Worm (Caenorhabditis elegans) whole organism, early embryonic: ENCODE data around the gene C52E2.4.
"Not testable (repeated sequence)": the region's sequence is repeated elsewhere in the genome, so short reads cannot be mapped to it uniquely, and the experiment has no call there.

ENCODE experiments used
- B0310.2 ChIP-seq: sonication (generic microtip); optimal IDR thresholded peaks from 2 replicates; lab custom pipeline; 2016; ENCODE audit warnings: mild to moderate bottlenecking, missing genetic modification characterization, missing compliant biosample characterization
- F13C5.2 ChIP-seq: sonication (generic microtip); optimal IDR thresholded peaks from 2 replicates; lab custom pipeline; 2017; ENCODE audit warnings: mild to moderate bottlenecking, missing genetic modification characterization, inconsistent platforms, missing compliant biosample characterization
- aly-1 ChIP-seq: sonication (generic microtip); optimal IDR thresholded peaks from 2 replicates; lab custom pipeline; 2016; ENCODE audit warnings: missing genetic modification characterization, missing compliant biosample characterization
- ama-1 ChIP-seq: fragments of 150-350 bp; optimal IDR thresholded peaks from 2 replicates; lab custom pipeline; 2014
- ceh-13 ChIP-seq: fragments of 200-800 bp; sonication (Bioruptor generic); optimal IDR thresholded peaks from 2 replicates; lab custom pipeline; 2018; ENCODE audit warnings: mild to moderate bottlenecking, missing genetic modification characterization, missing compliant biosample characterization
- ceh-36 ChIP-seq: sonication (generic microtip); optimal IDR thresholded peaks from 2 replicates; lab custom pipeline; 2016; ENCODE audit warnings: missing genetic modification characterization, inconsistent platforms, missing compliant biosample characterization
- ets-7 ChIP-seq: sonication (generic microtip); optimal IDR thresholded peaks from 2 replicates; lab custom pipeline; 2016; ENCODE audit warnings: missing genotype, missing genetic modification characterization, missing compliant biosample characterization
- flt-1 ChIP-seq: fragments of 200-800 bp; sonication (Bioruptor generic); IDR thresholded peaks from 2 replicates; pipeline ENCODE4 v1.3.6; 2022; ENCODE audit warnings: missing genetic modification characterization, missing compliant biosample characterization
- hmbx-1 ChIP-seq: sonication (generic microtip); optimal IDR thresholded peaks from 2 replicates; lab custom pipeline; 2016; ENCODE audit warnings: mild to moderate bottlenecking, missing genetic modification characterization, missing compliant biosample characterization
- hmg-4 ChIP-seq: fragments of 200-800 bp; sonication (Bioruptor generic); optimal IDR thresholded peaks from 2 replicates; lab custom pipeline; 2018; ENCODE audit warnings: mild to moderate bottlenecking, missing genetic modification characterization, missing compliant biosample characterization
- hnd-1 ChIP-seq: sonication (generic microtip); optimal IDR thresholded peaks from 2 replicates; lab custom pipeline; 2016; ENCODE audit warnings: missing genetic modification characterization, missing compliant biosample characterization
- pes-1 ChIP-seq: fragments of 200-800 bp; sonication (Bioruptor generic); IDR thresholded peaks from 2 replicates; pipeline ENCODE4 v1.3.6; 2022; ENCODE audit warnings: missing genetic modification reagents, missing genetic modification characterization, missing compliant biosample characterization
- scrt-1 ChIP-seq: fragments of 200-800 bp; sonication (Bioruptor generic); IDR thresholded peaks from 2 replicates; pipeline ENCODE4 v1.3.6; 2022; ENCODE audit warnings: missing genetic modification characterization, missing compliant biosample characterization
- sea-1 ChIP-seq: fragments of 200-800 bp; sonication (Bioruptor generic); conservative IDR thresholded peaks from 2 replicates; pipeline ENCODE4 v1.3.6; 2022; ENCODE audit warnings: missing genetic modification characterization, missing compliant biosample characterization
- tbx-11 ChIP-seq: fragments of 200-800 bp; sonication (Bioruptor generic); IDR thresholded peaks from 2 replicates; pipeline ENCODE4 v1.3.6; 2022; ENCODE audit warnings: missing genetic modification characterization, missing compliant biosample characterization
- tbx-37 ChIP-seq: fragments of 200-800 bp; sonication (Bioruptor generic); conservative IDR thresholded peaks from 2 replicates; pipeline ENCODE4 v1.3.6; 2022; ENCODE audit warnings: missing genetic modification reagents, missing genetic modification characterization, missing compliant biosample characterization
- tra-4 ChIP-seq: sonication (generic microtip); optimal IDR thresholded peaks from 2 replicates; lab custom pipeline; 2017; ENCODE audit warnings: missing genetic modification characterization, missing compliant biosample characterization

C52E2.4 gene

ce11 chrII:1820774-1821173 is 22.2 kb upstream of the C52E2.4 start, which contains the start of gene fbxa-3:
Gene fbxa-3 (minus strand): TSS chrII:1820874.
- TF ChIP-seq ceh-13 (no peak), hmbx-1 (tag; lab: Kevin White, UChicago) (no peak), ets-7 (tag; lab: Kevin White, UChicago) (no peak), hnd-1 (tag; lab: Kevin White, UChicago) (no peak), ceh-36 (tag; lab: Kevin White, UChicago) (no peak), ama-1 (lab: Kevin White, UChicago) (no peak), tbx-11 (no peak), sea-1 (GFP tag; lab: Robert Waterston, UW) (no peak), pes-1 (GFP tag; lab: Robert Waterston, UW) (no peak), hmg-4 (GFP tag; lab: Kevin White, UChicago) (no peak), tra-4 (tag; lab: Kevin White, UChicago) (no peak), F13C5.2 (tag; lab: Kevin White, UChicago) (no peak), B0310.2 (tag; lab: Kevin White, UChicago) (no peak), tbx-37 (GFP tag; lab: Robert Waterston, UW) (no peak), scrt-1 (GFP tag; lab: Robert Waterston, UW) (no peak), flt-1 (GFP tag; lab: Robert Waterston, UW) (no peak), aly-1 (tag; lab: Kevin White, UChicago) (no peak)

ce11 chrII:1824329-1824728 is 18.6 kb upstream of the C52E2.4 start, which contains the start of gene math-41:
Gene math-41 (plus strand): TSS chrII:1824629.
- not testable (repeated sequence) for TF ChIP-seq scrt-1 (GFP tag; lab: Robert Waterston, UW); hmg-4 (GFP tag; lab: Kevin White, UChicago); flt-1 (GFP tag; lab: Robert Waterston, UW)

ce11 chrII:1830182-1830682 is 12.7 kb upstream of the C52E2.4 start, which contains the start of gene math-40:
Gene math-40 (plus strand): TSS chrII:1830632.
- TF ChIP-seq pes-1 (GFP tag; lab: Robert Waterston, UW) (no peak), hnd-1 (tag; lab: Kevin White, UChicago) (no peak), tbx-37 (GFP tag; lab: Robert Waterston, UW) (no peak), aly-1 (tag; lab: Kevin White, UChicago) (no peak), hmg-4 (GFP tag; lab: Kevin White, UChicago) (no peak), flt-1 (GFP tag; lab: Robert Waterston, UW) (no peak)

- TF ChIP-seq tra-4 (tag; lab: Kevin White, UChicago) (no peak), ceh-13 (no peak), sea-1 (GFP tag; lab: Robert Waterston, UW) (no peak), B0310.2 (tag; lab: Kevin White, UChicago) (no peak), ets-7 (tag; lab: Kevin White, UChicago) (no peak), scrt-1 (GFP tag; lab: Robert Waterston, UW) (no peak)
Measured at ce11 chrII:1831883-1832388, 11.0 kb upstream of the C52E2.4 start, which contains the start of gene math-39. Gene math-39 (plus strand): TSS chrII:1832338.

ce11 chrII:1836204-1836603 is 6.7 kb upstream of the C52E2.4 start, which contains the start of gene T08E11.1:
Gene T08E11.1 (plus strand): TSS chrII:1836504.
- TF ChIP-seq aly-1 (tag; lab: Kevin White, UChicago) = no peak
- TF ChIP-seq F13C5.2 (tag; lab: Kevin White, UChicago) = no peak
- no peak for TF ChIP-seq ama-1 (lab: Kevin White, UChicago)
- no peak for TF ChIP-seq ceh-13
- no peak for TF ChIP-seq tbx-11
- TF ChIP-seq ceh-36 (tag; lab: Kevin White, UChicago) = no peak
- TF ChIP-seq sea-1 (GFP tag; lab: Robert Waterston, UW) = no peak
- no peak for TF ChIP-seq tra-4 (tag; lab: Kevin White, UChicago)
- TF ChIP-seq ets-7 (tag; lab: Kevin White, UChicago) = no peak
- no peak for TF ChIP-seq scrt-1 (GFP tag; lab: Robert Waterston, UW)
- no peak for TF ChIP-seq pes-1 (GFP tag; lab: Robert Waterston, UW)
- TF ChIP-seq B0310.2 (tag; lab: Kevin White, UChicago) = no peak

- no peak for TF ChIP-seq ceh-13
- TF ChIP-seq scrt-1 (GFP tag; lab: Robert Waterston, UW) = no peak
- no peak for TF ChIP-seq tbx-11
- TF ChIP-seq B0310.2 (tag; lab: Kevin White, UChicago) = no peak
- TF ChIP-seq ceh-36 (tag; lab: Kevin White, UChicago) = no peak
- no peak for TF ChIP-seq aly-1 (tag; lab: Kevin White, UChicago)
- TF ChIP-seq sea-1 (GFP tag; lab: Robert Waterston, UW) = no peak
- no peak for TF ChIP-seq tra-4 (tag; lab: Kevin White, UChicago)
- TF ChIP-seq hmbx-1 (tag; lab: Kevin White, UChicago) = no peak
- no peak for TF ChIP-seq F13C5.2 (tag; lab: Kevin White, UChicago)
- no peak for TF ChIP-seq ets-7 (tag; lab: Kevin White, UChicago)
- no peak for TF ChIP-seq hnd-1 (tag; lab: Kevin White, UChicago)
- no peak for TF ChIP-seq ama-1 (lab: Kevin White, UChicago)
- no peak for TF ChIP-seq hmg-4 (GFP tag; lab: Kevin White, UChicago)
- TF ChIP-seq tbx-37 (GFP tag; lab: Robert Waterston, UW) = no peak
- TF ChIP-seq flt-1 (GFP tag; lab: Robert Waterston, UW) = no peak
- TF ChIP-seq pes-1 (GFP tag; lab: Robert Waterston, UW) = no peak
Measured at ce11 chrII:1844552-1844951, 1.6 kb downstream of the C52E2.4 start.

ce11 chrII:1848109-1848508 is 5.2 kb downstream of the C52E2.4 start, which contains the start of gene fbxb-97:
Gene fbxb-97 (minus strand): TSS chrII:1848161.
- TF ChIP-seq tbx-11 (no peak), scrt-1 (GFP tag; lab: Robert Waterston, UW) (no peak), ceh-36 (tag; lab: Kevin White, UChicago) (no peak), ceh-13 (no peak), tra-4 (tag; lab: Kevin White, UChicago) (no peak), B0310.2 (tag; lab: Kevin White, UChicago) (no peak), tbx-37 (GFP tag; lab: Robert Waterston, UW) (no peak), flt-1 (GFP tag; lab: Robert Waterston, UW) (no peak), F13C5.2 (tag; lab: Kevin White, UChicago) (no peak), ets-7 (tag; lab: Kevin White, UChicago) (no peak), aly-1 (tag; lab: Kevin White, UChicago) (no peak)
